Fruit fly (Drosophila melanogaster): ENCODE data around the gene CG13679.

Gene CG13679

DNA sequence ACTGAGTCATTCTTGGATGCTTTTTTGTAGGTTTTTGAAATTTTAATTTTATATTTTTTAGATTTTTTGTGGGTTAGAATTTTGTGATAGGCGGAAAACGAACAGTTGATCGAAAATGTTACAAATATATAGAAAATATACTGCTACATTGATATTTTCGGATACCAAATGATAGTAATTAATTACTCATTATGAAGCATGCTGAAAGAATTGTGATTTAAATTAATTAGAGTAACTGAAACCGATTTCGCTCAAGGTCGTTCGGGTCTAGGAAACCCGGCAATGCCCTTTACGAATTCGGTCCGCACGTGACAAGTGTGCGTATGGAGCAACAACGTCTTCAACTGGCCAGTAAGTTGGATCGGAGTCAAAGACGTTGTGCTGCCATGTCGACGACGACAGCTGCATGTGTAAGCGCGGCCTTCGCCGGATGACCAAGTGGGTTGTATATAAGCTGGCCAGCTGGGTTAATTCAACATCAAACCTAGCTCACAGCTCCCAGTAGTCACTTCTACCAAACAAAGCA lies at the start of gene CG13679, which contains the start of gene CG7366:
Gene CG13679, plus strand, starts transcription at position 476 of the 526 bp plus-strand sequence.
Gene CG7366, minus strand, starts transcription at position 101 of the 526 bp plus-strand sequence.
- TF ChIP-seq CG8478 (optimal IDR thresholded peaks at IDR 0.05) (no peak), CTCF (optimal IDR thresholded peaks at IDR 0.05) (no peak)

DNA sequence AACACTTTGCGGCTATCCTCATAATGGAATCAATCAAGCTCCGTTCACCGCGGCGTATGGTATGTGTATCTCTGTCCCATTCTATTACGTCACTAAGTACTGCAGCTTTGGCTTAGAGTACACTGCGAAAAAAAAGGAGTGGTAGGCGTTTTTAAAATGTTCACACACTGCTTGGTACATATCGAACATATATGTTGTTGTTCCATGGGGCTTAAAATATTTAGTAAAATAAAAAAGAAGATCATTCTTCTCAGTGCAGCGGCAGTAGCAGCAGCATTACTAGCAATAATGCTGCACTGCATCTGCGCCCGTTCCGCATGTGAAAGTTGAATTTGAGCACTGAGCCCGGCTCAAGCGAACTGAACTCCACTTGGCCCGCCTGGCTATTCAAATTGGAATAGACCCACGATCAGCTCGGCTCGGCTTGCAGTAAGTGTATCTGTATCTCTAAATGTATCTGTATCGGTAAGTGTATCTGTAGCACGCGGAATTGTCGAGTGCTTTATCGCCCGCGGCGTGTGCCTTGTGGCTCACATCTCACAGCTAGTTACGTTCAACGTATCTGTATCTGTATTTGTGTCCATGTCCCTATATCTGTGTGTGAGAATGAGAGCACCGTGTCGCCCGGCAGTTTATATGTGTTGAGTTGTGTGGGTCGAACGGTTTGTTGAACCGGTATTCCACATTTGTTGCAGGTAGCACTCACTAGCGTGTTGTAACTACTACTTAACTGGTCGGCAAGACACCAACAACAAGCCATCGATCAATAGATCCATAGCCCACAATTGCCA lies 49.2 kb upstream of the CG13679 start:
- TF ChIP-seq CG8478 (optimal IDR thresholded peaks at IDR 0.05): no peak
- no peak for TF ChIP-seq CTCF (optimal IDR thresholded peaks at IDR 0.05)

DNA sequence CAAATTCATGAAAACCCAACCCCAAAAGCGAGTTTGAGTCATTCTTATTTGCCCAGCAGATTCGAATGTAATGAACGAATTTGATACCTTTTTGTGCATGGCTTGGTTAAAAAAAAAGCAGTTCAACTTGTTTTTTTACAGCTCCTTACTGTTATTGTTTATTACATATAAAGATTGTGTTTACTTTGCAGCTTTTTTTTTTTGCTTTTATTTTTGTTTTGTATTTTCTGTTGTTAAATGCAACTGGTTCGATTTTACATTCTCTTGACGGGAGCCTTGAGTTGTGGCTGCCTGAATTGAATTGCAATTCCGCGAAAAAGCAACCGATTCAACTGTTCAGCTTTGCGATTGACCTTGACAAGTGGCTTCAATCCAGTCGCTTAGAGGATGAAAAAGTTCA lies 48.0 kb upstream of the CG13679 start:
- TF ChIP-seq CTCF (optimal IDR thresholded peaks at IDR 0.05) (no peak), CG8478 (optimal IDR thresholded peaks at IDR 0.05) (no peak)

DNA sequence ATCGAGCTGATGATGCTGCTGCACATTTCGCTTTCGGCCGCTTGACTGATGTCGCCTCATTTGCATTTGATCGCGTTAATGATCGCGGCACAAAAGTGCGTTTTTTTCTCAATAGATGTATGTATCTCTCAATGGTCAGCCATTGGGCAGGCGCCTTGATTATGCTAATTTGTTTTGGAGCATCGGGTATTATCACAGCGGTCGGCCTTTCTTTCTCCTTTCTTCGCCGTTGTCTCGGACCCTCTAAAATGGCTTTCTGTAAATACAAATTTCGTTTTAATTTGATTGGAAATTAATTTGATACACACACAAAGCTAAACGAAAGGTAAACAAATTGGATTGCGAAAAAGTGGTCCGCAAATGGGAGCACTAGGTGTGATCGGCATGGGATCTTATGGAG lies 47.3 kb upstream of the CG13679 start:
- TF ChIP-seq CTCF (optimal IDR thresholded peaks at IDR 0.05) (no peak), CG8478 (optimal IDR thresholded peaks at IDR 0.05) (no peak)

DNA sequence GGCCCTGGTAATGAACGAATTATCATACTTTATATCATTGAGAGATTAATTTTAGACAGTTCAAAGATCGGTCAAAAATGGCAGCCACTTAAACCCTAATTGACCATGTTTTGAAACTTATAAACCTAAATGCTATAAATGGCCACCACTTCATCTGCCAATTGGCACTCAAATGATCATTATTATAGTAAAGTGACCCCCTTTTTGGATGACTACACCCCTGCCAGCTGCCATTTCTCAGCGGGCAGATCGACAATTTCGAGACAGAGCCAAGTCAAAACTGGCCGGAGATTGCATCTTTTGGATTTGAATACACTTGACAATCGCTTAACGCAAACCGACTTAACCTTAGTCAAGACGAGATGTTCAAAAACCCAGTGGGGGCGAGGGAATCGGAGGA lies 46.4 kb upstream of the CG13679 start:
- TF ChIP-seq CTCF (optimal IDR thresholded peaks at IDR 0.05): no peak
- no peak for TF ChIP-seq CG8478 (optimal IDR thresholded peaks at IDR 0.05)

DNA sequence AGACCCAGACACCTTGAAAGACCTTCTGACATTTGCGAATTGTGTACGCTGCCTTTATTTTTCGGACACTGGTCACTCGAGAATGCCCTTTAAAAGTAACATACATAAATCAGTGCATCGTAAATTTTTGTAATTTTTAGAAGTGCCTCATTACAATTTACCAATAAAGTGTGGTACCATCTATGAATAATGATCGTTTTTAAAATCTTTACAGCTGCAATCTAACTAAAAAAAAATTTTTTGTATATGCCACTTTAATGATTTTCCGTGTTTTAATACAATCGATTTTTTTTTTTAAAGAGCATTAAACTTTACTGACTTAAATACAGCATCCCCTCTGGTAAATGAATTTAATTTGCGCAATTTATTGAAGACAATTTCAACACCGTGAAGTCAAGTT lies 45.5 kb upstream of the CG13679 start:
- TF ChIP-seq CTCF (optimal IDR thresholded peaks at IDR 0.05) (no peak), CG8478 (optimal IDR thresholded peaks at IDR 0.05) (no peak)

DNA sequence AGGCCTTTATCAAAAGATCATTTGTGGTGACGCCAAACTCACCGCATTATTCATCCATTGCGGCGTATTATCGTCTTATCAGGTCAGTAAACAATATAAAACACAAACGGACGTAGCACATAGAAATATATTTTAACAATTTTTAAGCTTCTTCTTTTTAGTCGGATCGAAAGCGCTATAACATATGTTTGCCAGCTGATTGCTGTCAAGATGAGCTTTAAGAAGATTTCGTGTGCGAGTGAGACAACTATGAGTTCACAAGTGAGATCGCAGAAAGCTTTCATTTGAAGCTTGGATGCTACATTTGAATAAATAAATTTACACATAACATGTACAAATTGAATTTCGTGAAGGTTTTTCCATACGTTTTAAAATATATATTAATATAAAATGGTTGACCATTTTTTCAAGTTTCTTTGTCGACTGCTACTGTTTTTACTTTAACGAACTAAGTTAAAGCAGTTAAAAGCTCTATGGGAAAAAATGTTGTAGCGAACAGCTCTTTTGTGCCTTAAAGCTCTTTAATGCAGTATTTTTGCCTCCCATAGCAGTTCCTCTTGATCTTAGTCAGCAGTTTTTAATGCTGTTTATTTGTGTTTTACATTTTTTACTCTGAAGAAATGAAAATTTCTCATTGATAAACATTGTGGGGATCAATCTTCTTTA lies 43.7 kb upstream of the CG13679 start, which contains the start of gene CG42445:
Gene CG42445, minus strand, starts transcription at position 186 of the 666 bp plus-strand sequence.
- no peak for TF ChIP-seq CG8478 (optimal IDR thresholded peaks at IDR 0.05)
- TF ChIP-seq CTCF (optimal IDR thresholded peaks at IDR 0.05): no peak

DNA sequence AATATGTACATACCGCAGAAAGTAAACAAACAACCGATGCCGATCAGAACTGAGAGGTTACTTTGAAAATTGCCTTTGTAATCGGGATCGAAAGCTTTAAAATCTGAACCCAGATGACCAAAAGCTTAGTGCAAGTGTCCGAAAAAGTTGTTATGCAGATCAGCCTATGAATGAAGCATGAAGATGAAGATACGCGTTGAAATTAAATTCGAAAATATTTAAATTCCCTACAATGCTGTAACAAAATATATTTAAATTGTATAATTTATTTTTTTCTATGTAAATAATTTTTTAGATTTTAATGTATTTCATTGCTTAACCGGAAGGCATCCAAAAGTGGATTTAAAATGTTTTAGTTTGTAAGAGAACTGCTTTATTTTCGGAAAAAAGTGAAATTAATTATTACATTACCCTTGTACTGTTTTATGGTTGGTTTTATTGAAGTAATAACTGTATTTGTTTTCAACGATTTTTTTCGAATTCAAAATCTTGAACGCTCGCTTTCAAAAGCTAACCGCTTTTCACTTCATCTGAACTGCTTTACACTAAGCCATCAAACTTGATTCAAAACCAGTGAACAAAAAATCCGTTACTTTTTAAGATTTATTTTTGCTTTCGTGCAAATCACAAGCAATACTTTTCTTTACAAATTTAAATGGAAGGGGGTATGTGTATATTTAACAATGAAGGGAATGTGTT lies 42.7 kb upstream of the CG13679 start, which contains the start of gene CG43886:
Gene CG43886, minus strand, starts transcription at position 51 of the 699 bp plus-strand sequence.
- no peak for TF ChIP-seq CG8478 (optimal IDR thresholded peaks at IDR 0.05)
- no peak for TF ChIP-seq CTCF (optimal IDR thresholded peaks at IDR 0.05)

DNA sequence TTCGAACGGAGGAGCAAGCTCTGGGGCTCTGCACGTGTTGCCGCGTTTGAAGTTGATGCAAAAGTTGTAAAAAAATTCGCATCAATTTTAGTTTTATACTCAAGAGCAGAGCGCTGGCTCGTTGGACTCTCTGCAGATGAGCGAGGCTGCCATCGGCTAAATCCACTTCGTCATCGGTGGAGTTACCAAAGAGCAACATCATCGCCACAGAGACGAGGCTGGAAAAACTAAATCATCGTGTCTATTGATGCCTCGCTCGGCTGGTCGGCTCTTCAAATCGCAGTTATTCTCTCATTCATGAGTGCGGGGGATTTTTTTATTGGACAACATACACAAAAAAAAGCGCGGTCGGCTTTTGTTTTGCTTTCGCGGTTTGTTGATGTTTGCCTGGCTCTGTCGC lies 37.2 kb upstream of the CG13679 start, which contains the start of gene CG13675:
Gene CG13675, minus strand, starts transcription at position 83 of the 400 bp plus-strand sequence.
- TF ChIP-seq CTCF (optimal IDR thresholded peaks at IDR 0.05): no peak
- no peak for TF ChIP-seq CG8478 (optimal IDR thresholded peaks at IDR 0.05)

DNA sequence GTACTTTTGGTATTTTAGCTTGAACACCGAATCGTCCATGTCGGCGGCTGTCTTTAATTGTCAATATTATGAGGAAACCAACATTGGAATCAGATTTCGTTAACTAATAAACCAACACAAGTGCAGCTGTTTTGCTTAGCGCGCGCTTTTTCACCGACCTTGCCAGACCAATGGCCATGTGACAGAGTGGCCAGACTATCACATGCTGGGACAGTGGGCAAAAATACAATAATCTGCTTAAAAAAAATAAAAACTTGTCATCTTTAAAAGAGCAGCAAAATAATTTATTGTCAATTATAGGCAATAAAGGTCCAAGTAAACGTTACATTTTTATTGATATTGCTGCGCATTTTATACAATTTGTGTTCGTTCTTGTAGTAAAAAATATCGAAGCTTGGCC lies 26.8 kb upstream of the CG13679 start, which contains the start of gene RecQ4:
Gene RecQ4, minus strand, starts transcription at position 161 of the 400 bp plus-strand sequence.
- TF ChIP-seq CTCF (optimal IDR thresholded peaks at IDR 0.05): no peak

DNA sequence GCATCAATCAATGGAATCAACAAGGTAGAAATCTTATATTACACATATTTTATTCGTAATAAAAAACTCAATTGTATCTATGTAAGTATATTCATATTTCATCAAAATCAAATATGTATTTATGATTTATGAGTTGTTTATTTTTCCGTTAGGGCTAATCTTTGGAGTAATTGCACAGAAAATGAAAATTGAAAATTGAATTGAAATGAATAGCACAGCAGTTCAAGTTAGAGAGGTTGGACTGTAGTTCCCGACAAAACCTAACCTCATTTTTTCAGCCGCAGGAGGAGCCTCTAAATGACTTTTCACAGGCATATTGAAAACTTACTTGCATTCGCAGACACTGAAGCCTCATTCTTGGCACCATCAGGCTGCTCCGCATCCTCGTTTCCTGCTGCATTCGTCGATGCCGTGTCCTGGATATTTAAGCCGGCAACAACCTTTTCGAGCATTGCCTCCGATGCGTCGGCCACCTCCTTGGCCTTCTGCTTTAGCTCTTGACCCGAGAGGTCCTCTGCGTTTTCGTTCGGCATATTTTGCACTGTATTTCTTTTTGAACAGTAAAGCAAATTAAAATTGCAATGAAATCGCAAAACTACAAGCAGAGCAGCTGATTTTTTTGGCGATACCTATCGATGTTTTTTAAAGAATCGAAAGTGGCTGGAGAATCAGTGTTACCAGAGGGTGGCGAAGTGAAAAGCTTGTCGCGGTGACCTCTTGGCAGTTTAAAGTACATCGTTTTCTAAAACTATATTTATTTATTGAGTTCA lies 24.6 kb upstream of the CG13679 start, which contains the start of gene Nmt:
Gene Nmt, minus strand, starts transcription at position 635 of the 770 bp plus-strand sequence.
- TF ChIP-seq CG8478 (optimal IDR thresholded peaks at IDR 0.05): no peak
- TF ChIP-seq CTCF (optimal IDR thresholded peaks at IDR 0.05): no peak

DNA sequence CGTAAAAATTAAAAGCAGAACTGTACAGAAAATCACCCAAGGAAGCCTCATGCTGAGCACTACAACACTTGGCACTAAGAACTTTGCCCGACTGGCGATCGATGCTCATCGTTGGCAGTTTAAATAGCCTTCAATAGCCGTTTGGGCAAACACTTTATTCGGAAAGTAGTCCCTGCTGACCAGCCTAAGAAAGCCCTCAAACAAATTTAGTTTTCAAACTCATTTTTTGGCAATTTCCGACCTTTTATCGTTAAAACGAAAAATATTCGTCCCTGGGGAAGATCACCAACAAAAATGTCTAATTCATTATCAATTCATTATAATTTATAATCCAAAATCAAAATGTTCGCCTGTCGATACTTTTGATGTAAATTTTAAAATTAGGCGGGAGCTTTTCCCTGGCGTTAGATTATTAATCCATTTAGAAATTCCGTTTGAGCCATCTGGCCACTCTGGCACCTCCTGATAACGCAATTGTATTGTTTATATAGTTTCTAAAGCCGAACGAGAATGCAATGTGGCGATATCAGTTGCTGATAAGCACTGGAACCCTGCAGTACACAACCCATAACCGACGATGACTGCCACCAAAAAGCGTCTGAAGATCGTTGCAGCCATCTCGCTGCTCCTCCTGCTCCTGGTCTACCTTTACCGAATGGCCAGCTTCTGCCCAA lies 22.0 kb upstream of the CG13679 start, which contains the start of the genes mthl7 and Uxs:
Gene mthl7, minus strand, starts transcription at position 51 of the 674 bp plus-strand sequence.
Gene Uxs, plus strand, starts transcription at position 460 of the 674 bp plus-strand sequence.
- no peak for TF ChIP-seq CTCF (optimal IDR thresholded peaks at IDR 0.05)
- no peak for TF ChIP-seq CG8478 (optimal IDR thresholded peaks at IDR 0.05)
